Worm (Caenorhabditis elegans): ENCODE data around the gene sru-6.

Gene sru-6

ce11 chrIV:9523139-9523538 lies 32.7 kb downstream of the sru-6 start:
- TF ChIP-seq mxl-1 (tag; optimal IDR thresholded peaks at IDR 0.05): no peak
- no peak for TF ChIP-seq tlf-1 (GFP tag; optimal IDR thresholded peaks at IDR 0.05)
- no peak for TF ChIP-seq nfyb-1 (GFP tag; IDR thresholded peaks at IDR 0.05)
- no peak for TF ChIP-seq Y56A3A.18 (GFP tag; IDR thresholded peaks at IDR 0.05)
- TF ChIP-seq akir-1 (GFP tag; optimal IDR thresholded peaks at IDR 0.05): no peak
- TF ChIP-seq tbx-9 (tag; optimal IDR thresholded peaks at IDR 0.05; ENCODE audit: borderline replicate concordance): no peak
- no peak for TF ChIP-seq F10E7.11 (tag; optimal IDR thresholded peaks at IDR 0.05)
- TF ChIP-seq hrde-1 (tag; optimal IDR thresholded peaks at IDR 0.05; ENCODE audit: borderline replicate concordance): no peak
- no peak for TF ChIP-seq Y79H2A.3 (GFP tag; conservative IDR thresholded peaks at IDR 0.05)
- TF ChIP-seq F39B2.1 (GFP tag; IDR thresholded peaks at IDR 0.05): no peak
- TF ChIP-seq F23B12.7 (tag; optimal IDR thresholded peaks at IDR 0.05; ENCODE audit: insufficient read depth): no peak
- no peak for TF ChIP-seq rpc-1 (optimal IDR thresholded peaks at IDR 0.05)
- TF ChIP-seq rpc-1 (tag; optimal IDR thresholded peaks at IDR 0.05): no peak
- no peak for TF ChIP-seq K11D2.4 (GFP tag; IDR thresholded peaks at IDR 0.05)
- no peak for TF ChIP-seq Y67H2A.10 (GFP tag; conservative IDR thresholded peaks at IDR 0.05)
- TF ChIP-seq B0019.2 (GFP tag; conservative IDR thresholded peaks at IDR 0.05): no peak
- no peak for TF ChIP-seq repo-1 (tag; optimal IDR thresholded peaks at IDR 0.05)
- TF ChIP-seq athp-1 (tag; optimal IDR thresholded peaks at IDR 0.05): no peak
- TF ChIP-seq cebp-2 (GFP tag; IDR thresholded peaks at IDR 0.05): no peak
- no peak for TF ChIP-seq sdz-38 (tag; optimal IDR thresholded peaks at IDR 0.05)

- TF ChIP-seq ztf-18 (tag; optimal IDR thresholded peaks at IDR 0.05): no peak
- no peak for TF ChIP-seq mes-4 (tag; optimal IDR thresholded peaks at IDR 0.05)
- peak in 1 of 3 experiments; percentile 61 for TF ChIP-seq lin-35 (GFP tag; optimal IDR thresholded peaks at IDR 0.05)
- peak; percentile 56 for TF ChIP-seq efl-1 (GFP tag; optimal IDR thresholded peaks at IDR 0.05)
- TF ChIP-seq nfya-2 (GFP tag; IDR thresholded peaks at IDR 0.05): no peak
- TF ChIP-seq madf-3 (GFP tag; IDR thresholded peaks at IDR 0.05): no peak
- TF ChIP-seq dpl-1 (GFP tag; optimal IDR thresholded peaks at IDR 0.05): peak; percentile 53
- peak; percentile 81 for TF ChIP-seq hmg-1.2 (GFP tag; IDR thresholded peaks at IDR 0.05)
- no peak for TF ChIP-seq T07F8.4 (tag; optimal IDR thresholded peaks at IDR 0.05)
- TF ChIP-seq F22D6.2 (tag; optimal IDR thresholded peaks at IDR 0.05): no peak
- no peak for TF ChIP-seq Y79H2A.3 (GFP tag; conservative IDR thresholded peaks at IDR 0.05)
- no peak for TF ChIP-seq snpc-4 (GFP tag; optimal IDR thresholded peaks at IDR 0.05)
- peak in 2 of 4 experiments; percentile 10 to 62 for TF ChIP-seq snpc-4 (tag; optimal IDR thresholded peaks at IDR 0.05)
- TF ChIP-seq fkh-3 (tag; optimal IDR thresholded peaks at IDR 0.05): no peak
- TF ChIP-seq B0336.3 (GFP tag; IDR thresholded peaks at IDR 0.05): no peak
- TF ChIP-seq egl-18 (GFP tag; IDR thresholded peaks at IDR 0.05): no peak
- TF ChIP-seq F39B2.1 (GFP tag; IDR thresholded peaks at IDR 0.05): no peak
- TF ChIP-seq nfyb-1 (GFP tag; IDR thresholded peaks at IDR 0.05): no peak
- no peak for TF ChIP-seq let-526 (GFP tag; IDR thresholded peaks at IDR 0.05)
- TF ChIP-seq F52B5.7 (tag; optimal IDR thresholded peaks at IDR 0.05): no peak
- TF ChIP-seq ztf-28 (GFP tag; IDR thresholded peaks at IDR 0.05): no peak
- no peak for TF ChIP-seq ztf-6 (GFP tag; IDR thresholded peaks at IDR 0.05)
- peak; percentile 93 for TF ChIP-seq attf-3 (GFP tag; conservative IDR thresholded peaks at IDR 0.05)
- no peak for TF ChIP-seq lin-40 (tag; optimal IDR thresholded peaks at IDR 0.05)
- TF ChIP-seq bed-1 (GFP tag; IDR thresholded peaks at IDR 0.05): no peak
- TF ChIP-seq lin-54 (GFP tag; optimal IDR thresholded peaks at IDR 0.05): peak; percentile 80
- no peak for TF ChIP-seq tlf-1 (GFP tag; optimal IDR thresholded peaks at IDR 0.05)
- no peak for TF ChIP-seq hsf-1 (GFP tag; IDR thresholded peaks at IDR 0.05)
These were observed 34.5 kb downstream of the sru-6 start, which contains the start of gene ndua-5 for ce11 chrIV:9524849-9525460. TSS of gene ndua-5 (minus strand) at chrIV:9524899.

Measured in whole organism, young adult.